Worm (Caenorhabditis elegans): ENCODE results near the gene clec-208.
A peak's percentile ranks its signal among the peaks of the same experiment; 100 is the strongest.

Gene clec-208

ce11 chrV:2103118-2103517, 5.4 kb downstream of the clec-208 start, which contains the start of gene F36F12.1:
Gene F36F12.1, minus strand, starts transcription at chrV:2103218.
- TF ChIP-seq lin-32 (GFP tag; optimal IDR thresholded peaks at IDR 0.05) (no peak), snpc-4 (tag; optimal IDR thresholded peaks at IDR 0.05) (no peak), unc-120 (tag; optimal IDR thresholded peaks at IDR 0.05; ENCODE audit: poor library complexity, severe bottlenecking) (no peak), ztf-11 (tag; optimal IDR thresholded peaks at IDR 0.05) (no peak), lin-13 (tag; optimal IDR thresholded peaks at IDR 0.05) (no peak), sptf-1 (tag; optimal IDR thresholded peaks at IDR 0.05) (no peak), nhr-28 (tag; optimal IDR thresholded peaks at IDR 0.05) (no peak)

ce11 chrV:2105976-2106375, 8.2 kb downstream of the clec-208 start, which contains the start of gene F22F7.4:
Gene F22F7.4, minus strand, starts transcription at chrV:2106076.
- no peak for TF ChIP-seq ceh-83 (GFP tag; optimal IDR thresholded peaks at IDR 0.05)
- no peak for TF ChIP-seq nhr-76 (tag; optimal IDR thresholded peaks at IDR 0.05)
- no peak for TF ChIP-seq nhr-28 (tag; optimal IDR thresholded peaks at IDR 0.05)
- TF ChIP-seq ham-2 (GFP tag; optimal IDR thresholded peaks at IDR 0.05): no peak
- TF ChIP-seq snpc-4 (tag; optimal IDR thresholded peaks at IDR 0.05): no peak
- TF ChIP-seq M03D4.4 (tag; optimal IDR thresholded peaks at IDR 0.05): no peak
- no peak for TF ChIP-seq hlh-1 (tag; optimal IDR thresholded peaks at IDR 0.05)
- TF ChIP-seq nhr-2 (tag; optimal IDR thresholded peaks at IDR 0.05): no peak
- no peak for TF ChIP-seq lin-13 (tag; optimal IDR thresholded peaks at IDR 0.05)
- TF ChIP-seq bed-3 (GFP tag; optimal IDR thresholded peaks at IDR 0.05): no peak
- TF ChIP-seq nhr-12 (tag; optimal IDR thresholded peaks at IDR 0.05): no peak
- no peak for TF ChIP-seq blmp-1 (tag; optimal IDR thresholded peaks at IDR 0.05)
- no peak for TF ChIP-seq lsy-2 (tag; optimal IDR thresholded peaks at IDR 0.05)

- TF ChIP-seq nhr-237 (tag; optimal IDR thresholded peaks at IDR 0.05) (peak; percentile 49), ceh-39 (tag; optimal IDR thresholded peaks at IDR 0.05) (peak; percentile 10), lsy-2 (tag; optimal IDR thresholded peaks at IDR 0.05) (no peak), nhr-2 (tag; optimal IDR thresholded peaks at IDR 0.05) (no peak), pha-4 (tag; optimal IDR thresholded peaks at IDR 0.05) (peak; percentile 43), ces-1 (GFP tag; optimal IDR thresholded peaks at IDR 0.05) (peak; percentile 94), mep-1 (tag; optimal IDR thresholded peaks at IDR 0.05) (peak; percentile 29)
These were observed 11.5 kb downstream of the clec-208 start, which contains the start of gene ckb-4 for ce11 chrV:2109295-2109694. Gene ckb-4, minus strand, starts transcription at chrV:2109434.

- TF ChIP-seq nhr-28 (tag; optimal IDR thresholded peaks at IDR 0.05) (no peak), unc-39 (tag; optimal IDR thresholded peaks at IDR 0.05) (no peak), flh-1 (GFP tag; optimal IDR thresholded peaks at IDR 0.05) (no peak), zip-8 (tag; optimal IDR thresholded peaks at IDR 0.05) (no peak), bed-3 (GFP tag; optimal IDR thresholded peaks at IDR 0.05) (no peak), ham-2 (GFP tag; optimal IDR thresholded peaks at IDR 0.05) (no peak)
These were observed 12.6 kb downstream of the clec-208 start, which contains the start of gene F22F7.3 for ce11 chrV:2110368-2110767. Gene F22F7.3, plus strand, starts transcription at chrV:2110668.

- no peak for TF ChIP-seq unc-120 (tag; optimal IDR thresholded peaks at IDR 0.05; ENCODE audit: poor library complexity, severe bottlenecking)
- TF ChIP-seq bed-3 (GFP tag; optimal IDR thresholded peaks at IDR 0.05): no peak
- no peak for TF ChIP-seq tbx-8 (GFP tag; optimal IDR thresholded peaks at IDR 0.05)
- TF ChIP-seq cnd-1 (tag; optimal IDR thresholded peaks at IDR 0.05): no peak
- no peak for TF ChIP-seq pha-4 (tag; optimal IDR thresholded peaks at IDR 0.05)
- TF ChIP-seq drap-1 (GFP tag; optimal IDR thresholded peaks at IDR 0.05): no peak
- TF ChIP-seq blmp-1 (tag; optimal IDR thresholded peaks at IDR 0.05): no peak
These were observed 20.8 kb downstream of the clec-208 start, which contains the start of gene bgnt-1.2 for ce11 chrV:2118574-2118973. Gene bgnt-1.2, minus strand, starts transcription at chrV:2118674.

ce11 chrV:2119529-2119928, 21.8 kb downstream of the clec-208 start, which contains the start of gene F22F7.11:
Gene F22F7.11, plus strand, starts transcription at chrV:2119829.
- TF ChIP-seq mls-2 (tag; optimal IDR thresholded peaks at IDR 0.05) (no peak), nhr-28 (tag; optimal IDR thresholded peaks at IDR 0.05) (no peak), unc-62 (GFP tag; optimal IDR thresholded peaks at IDR 0.05) (no peak), elt-3 (tag; optimal IDR thresholded peaks at IDR 0.05) (no peak)
